Worm (Caenorhabditis elegans): ENCODE measurements around the gene snrp-40.1.

ce11 chrX:11248083-11248482 is 51.5 kb downstream of the snrp-40.1 start:
- TF ChIP-seq nhr-12 (tag; optimal IDR thresholded peaks at IDR 0.05) (no peak), irx-1 (tag; optimal IDR thresholded peaks at IDR 0.05) (no peak), snpc-4 (tag; optimal IDR thresholded peaks at IDR 0.05) (no peak), pqm-1 (tag; optimal IDR thresholded peaks at IDR 0.05) (no peak), lin-35 (GFP tag; optimal IDR thresholded peaks at IDR 0.05) (no peak), mep-1 (tag; optimal IDR thresholded peaks at IDR 0.05) (no peak), unc-62 (GFP tag; optimal IDR thresholded peaks at IDR 0.05) (no peak), jun-1 (tag; optimal IDR thresholded peaks at IDR 0.05) (no peak), C16A3.4 (tag; optimal IDR thresholded peaks at IDR 0.05) (no peak)

Measured in whole organism, L1 larva.